Worm (Caenorhabditis elegans): Measurements from ENCODE around the gene idpc-1.

ce11 chrIII:11457911-11458310 lies 30.9 kb downstream of the idpc-1 start:
- no peak for TF ChIP-seq elt-3 (tag; optimal IDR thresholded peaks at IDR 0.05)
- TF ChIP-seq unc-39 (tag; optimal IDR thresholded peaks at IDR 0.05): no peak
- TF ChIP-seq snpc-4 (tag; optimal IDR thresholded peaks at IDR 0.05): no peak
- no peak for TF ChIP-seq nhr-12 (tag; optimal IDR thresholded peaks at IDR 0.05)
- no peak for TF ChIP-seq nhr-28 (tag; optimal IDR thresholded peaks at IDR 0.05)
- TF ChIP-seq ztf-11 (tag; optimal IDR thresholded peaks at IDR 0.05): no peak
- no peak for TF ChIP-seq unc-62 (GFP tag; optimal IDR thresholded peaks at IDR 0.05)
